Worm (Caenorhabditis elegans) whole organism, midembryonic: ENCODE results near the gene clec-218.

Source experiments
- T22C8.4 ChIP-seq: fragments of 200-800 bp; sonication (Bioruptor generic); IDR thresholded peaks from 2 replicates; pipeline ENCODE4 v1.3.6; 2022; ENCODE audit warnings: missing genetic modification characterization, missing compliant biosample characterization
- klf-2 ChIP-seq: fragments of 200-800 bp; sonication (Bioruptor generic); conservative IDR thresholded peaks from 2 replicates; pipeline ENCODE4 v1.3.6; 2022; ENCODE audit warnings: missing genetic modification reagents, missing genetic modification characterization, missing compliant biosample characterization
- ref-1 ChIP-seq: fragments of 200-800 bp; sonication (Bioruptor generic); conservative IDR thresholded peaks from 2 replicates; pipeline ENCODE4 v1.3.6; 2022; ENCODE audit warnings: missing genetic modification reagents, missing genetic modification characterization, missing compliant biosample characterization
- ztf-23 ChIP-seq: fragments of 200-800 bp; sonication (Bioruptor generic); IDR thresholded peaks from 2 replicates; pipeline ENCODE4 v1.3.6; 2022; ENCODE audit warnings: missing genetic modification reagents, missing genetic modification characterization, missing compliant biosample characterization

ce11 chrV:8345436-8345835, 37.7 kb downstream of the clec-218 start, which contains the start of gene C08D8.1:
- TF ChIP-seq ztf-23 (no peak), T22C8.4 (GFP tag; lab: Robert Waterston, UW) (no peak), klf-2 (GFP tag; lab: Robert Waterston, UW) (no peak), ref-1 (GFP tag; lab: Robert Waterston, UW) (no peak)
